Worm (Caenorhabditis elegans): Measurements from ENCODE around the gene col-169.

ce11 chrX:6331409-6331808, 2.4 kb downstream of the col-169 start, which contains the start of gene col-170:
- TF ChIP-seq tbx-2 (tag; optimal IDR thresholded peaks at IDR 0.05) (no peak), nhr-28 (tag; optimal IDR thresholded peaks at IDR 0.05) (no peak), skn-1 (tag; optimal IDR thresholded peaks at IDR 0.05) (no peak), snu-23 (GFP tag; optimal IDR thresholded peaks at IDR 0.05) (no peak)

Data from whole organism, L1 larva.